Fruit fly (Drosophila melanogaster) whole organism: ENCODE results near the gene Naxd.

ENCODE experiments used
- CG8478 ChIP-seq: fragments of >200 bp; optimal IDR thresholded peaks from 2 replicates; lab custom pipeline; 2018; ENCODE audit warnings: inconsistent platforms
- Dll ChIP-seq: fragments of >200 bp; optimal IDR thresholded peaks from 2 replicates; lab custom pipeline; 2017
- EcR ChIP-seq, 2 experiments: fragments of >200 bp; optimal IDR thresholded peaks; 2 replicates each; lab custom pipeline; 2017; ENCODE audit warnings: missing biosample characterization in 2 of 2, missing genetic modification characterization in 2 of 2, missing genetic modification reagents in 2 of 2
- pan ChIP-seq: fragments of >200 bp; optimal IDR thresholded peaks from 2 replicates; lab custom pipeline; 2017
- psq ChIP-seq: fragments of >200 bp; optimal IDR thresholded peaks from 2 replicates; lab custom pipeline; 2017
- usp ChIP-seq: fragments of >200 bp; optimal IDR thresholded peaks from 2 replicates; lab custom pipeline; 2017; ENCODE audit warnings: missing biosample characterization, missing genetic modification characterization, mixed read lengths

Gene Naxd

dm6 chr3L:19079067-19079466 is 18.4 kb downstream of the Naxd start:
- TF ChIP-seq usp (GFP tag; lab: Kevin White, UChicago) (no peak), EcR (GFP tag; optimal IDR thresholded peaks at IDR 0.05; lab: Kevin White, UChicago) (no peak), Dll (lab: Kevin White, UChicago) (no peak), psq (no peak), pan (lab: Kevin White, UChicago) (no peak), CG8478 (no peak)

DNA sequence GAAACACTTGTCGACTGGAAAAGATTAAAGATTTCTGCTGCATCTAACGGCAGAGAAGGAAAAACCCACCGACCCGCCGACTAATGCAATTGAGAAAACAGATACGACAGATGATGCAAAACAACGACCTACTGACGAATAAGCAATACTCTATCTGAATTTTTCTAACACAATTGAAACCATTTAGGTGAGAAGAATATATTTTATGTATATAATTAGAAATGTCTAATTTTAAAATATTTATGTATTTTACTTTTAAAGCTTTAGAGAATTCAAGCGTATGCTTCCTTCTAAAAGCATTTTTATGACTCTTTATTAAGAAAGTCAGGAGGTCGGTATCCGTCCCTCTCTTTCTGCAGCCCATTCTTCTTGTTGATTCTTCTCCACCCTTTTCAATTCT is 19.1 kb downstream of the Naxd start:
- TF ChIP-seq CG8478 (no peak), psq (no peak), pan (lab: Kevin White, UChicago) (no peak), usp (GFP tag; lab: Kevin White, UChicago) (no peak), Dll (lab: Kevin White, UChicago) (no peak), EcR (GFP tag; optimal IDR thresholded peaks at IDR 0.05; lab: Kevin White, UChicago) (no peak)

- TF ChIP-seq Dll (lab: Kevin White, UChicago) = no peak
- no peak for TF ChIP-seq usp (GFP tag; lab: Kevin White, UChicago)
Measured at dm6 chr3L:19075976-19076375, 21.5 kb downstream of the Naxd start.

DNA sequence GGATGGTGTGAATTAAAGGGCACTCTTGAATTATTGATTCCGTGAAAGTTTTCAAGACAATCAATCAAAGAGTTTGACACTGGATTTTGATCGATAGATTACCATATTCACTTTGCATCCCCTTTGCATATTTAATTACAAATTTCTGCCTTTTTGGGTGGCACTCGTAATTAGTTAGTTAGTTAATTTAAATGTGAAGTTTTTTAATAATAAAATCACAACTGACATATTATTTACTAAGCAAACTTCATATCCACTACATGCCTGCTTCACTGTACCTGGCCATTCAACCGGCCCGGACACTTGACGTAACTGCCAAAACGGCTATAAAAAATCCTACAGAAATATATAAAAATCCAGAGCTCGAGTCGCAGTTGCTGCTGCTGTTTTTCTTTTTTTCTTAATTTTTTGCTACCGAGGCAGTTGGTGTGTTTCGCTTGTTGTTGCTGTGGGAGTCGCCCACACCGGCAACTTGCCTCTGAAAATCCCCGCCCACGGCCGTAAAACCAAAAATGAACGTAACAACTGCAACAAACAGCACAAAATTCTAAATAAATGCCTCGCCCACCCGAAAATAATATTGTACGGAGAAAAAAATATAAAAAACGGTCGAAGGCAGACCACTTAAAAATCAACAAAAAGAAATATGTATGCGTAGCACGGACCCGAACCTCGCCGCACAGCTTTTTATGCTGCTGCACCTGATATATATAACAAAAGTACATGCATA is 22.7 kb downstream of the Naxd start:
- no peak for TF ChIP-seq CG8478

dm6 chr3L:19073909-19074239 is 23.6 kb downstream of the Naxd start:
- TF ChIP-seq Dll (lab: Kevin White, UChicago) (no peak), pan (lab: Kevin White, UChicago) (no peak), CG8478 (no peak), EcR (GFP tag; optimal IDR thresholded peaks at IDR 0.05; lab: Kevin White, UChicago) (no peak), psq (no peak), usp (GFP tag; lab: Kevin White, UChicago) (no peak)

DNA sequence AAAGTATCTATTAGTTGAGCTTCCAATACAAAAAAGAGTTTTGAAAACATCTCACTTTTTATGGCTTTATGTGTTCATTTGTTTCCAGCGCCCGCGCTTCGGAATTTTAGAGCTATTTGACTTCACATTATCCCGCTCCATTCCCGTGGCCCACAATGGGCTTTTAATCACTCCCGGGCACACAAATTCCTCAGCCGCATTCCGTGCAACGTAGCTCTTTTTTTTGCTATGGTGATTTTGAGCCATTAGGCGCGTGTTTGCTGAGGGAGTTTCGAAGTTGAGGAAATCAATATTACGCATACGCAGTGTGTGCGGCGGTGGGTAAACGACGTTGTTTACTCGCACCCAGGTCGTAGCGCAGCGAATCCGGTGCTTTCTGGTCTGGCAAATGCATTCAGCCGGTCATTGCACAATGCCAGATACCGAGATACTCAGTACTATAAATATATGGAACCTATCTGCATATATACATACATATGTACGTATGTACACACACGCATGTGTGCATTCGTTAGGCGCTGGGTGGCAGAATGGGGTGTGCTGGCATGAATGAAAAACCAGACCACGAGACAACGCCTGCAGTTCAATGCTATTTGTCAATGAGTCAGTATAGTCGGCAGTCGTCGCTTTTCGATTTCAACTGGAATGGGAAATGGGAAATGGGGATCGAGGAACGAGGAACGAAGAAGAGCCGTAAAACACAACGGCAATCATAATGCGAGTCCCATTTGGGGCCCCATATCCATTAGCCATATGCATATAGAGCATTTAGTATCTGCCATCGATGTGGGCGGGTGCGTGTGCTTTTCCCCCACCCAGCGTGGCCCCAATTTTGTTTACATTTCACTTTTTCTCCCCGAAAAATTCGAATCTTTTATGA is 24.2 kb downstream of the Naxd start:
- TF ChIP-seq pan (lab: Kevin White, UChicago) = no peak
- no peak for TF ChIP-seq usp (GFP tag; lab: Kevin White, UChicago)
- TF ChIP-seq EcR (GFP tag; optimal IDR thresholded peaks at IDR 0.05; lab: Kevin White, UChicago) = no peak
- no peak for TF ChIP-seq psq

DNA sequence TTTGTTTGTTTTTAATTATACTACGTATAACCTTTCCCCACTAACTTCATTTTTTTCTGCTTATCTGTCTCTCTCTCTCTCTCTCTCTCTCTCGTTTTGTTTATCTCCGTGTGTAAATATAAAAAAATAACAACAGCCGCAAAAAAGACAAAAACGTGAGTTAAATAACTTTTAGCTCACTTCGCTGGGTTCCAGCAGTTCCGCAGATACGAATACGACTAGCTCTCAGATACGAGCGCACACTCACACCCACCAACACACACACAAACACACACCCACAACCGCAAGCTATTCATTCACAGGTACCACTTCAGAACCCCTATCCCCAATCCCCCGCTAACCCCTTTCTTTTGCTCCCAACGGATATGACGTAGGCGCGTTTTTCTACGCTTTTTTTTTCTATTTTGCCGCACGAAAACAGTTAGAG is 25.3 kb downstream of the Naxd start:
- no peak for TF ChIP-seq CG8478

DNA sequence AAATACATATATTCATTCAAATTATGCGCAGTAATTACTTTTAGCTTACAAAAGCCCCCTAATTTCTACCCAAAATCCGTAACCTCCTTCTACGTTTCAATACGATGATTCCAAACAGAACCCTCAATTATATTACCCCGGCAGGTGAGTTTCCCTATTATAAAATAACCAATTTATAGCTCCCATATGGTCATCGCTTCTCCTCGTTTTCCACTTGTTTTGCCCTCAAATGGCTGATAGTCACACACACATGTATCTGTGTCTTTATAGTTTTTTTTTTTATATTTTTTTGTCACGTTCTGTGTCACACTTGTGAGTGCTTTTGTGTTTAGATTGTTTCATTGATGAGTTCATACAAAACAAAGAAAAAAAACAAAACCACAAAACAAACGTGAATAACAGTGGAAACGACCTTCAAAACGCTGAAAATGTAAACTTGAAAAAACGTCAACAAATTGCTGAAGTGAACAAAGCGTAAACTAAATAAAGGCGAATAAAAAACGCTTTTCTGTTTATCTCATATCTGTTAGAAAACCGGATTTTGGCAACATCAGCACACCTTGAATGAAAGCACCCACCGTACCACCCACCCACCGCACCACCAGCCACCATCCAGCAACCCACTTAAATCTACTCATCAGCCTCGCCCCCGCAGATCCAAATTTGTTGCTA is 26.2 kb downstream of the Naxd start:
- TF ChIP-seq usp (GFP tag; lab: Kevin White, UChicago) = no peak
- TF ChIP-seq Dll (lab: Kevin White, UChicago) = no peak
- no peak for TF ChIP-seq CG8478
- no peak for TF ChIP-seq pan (lab: Kevin White, UChicago)

DNA sequence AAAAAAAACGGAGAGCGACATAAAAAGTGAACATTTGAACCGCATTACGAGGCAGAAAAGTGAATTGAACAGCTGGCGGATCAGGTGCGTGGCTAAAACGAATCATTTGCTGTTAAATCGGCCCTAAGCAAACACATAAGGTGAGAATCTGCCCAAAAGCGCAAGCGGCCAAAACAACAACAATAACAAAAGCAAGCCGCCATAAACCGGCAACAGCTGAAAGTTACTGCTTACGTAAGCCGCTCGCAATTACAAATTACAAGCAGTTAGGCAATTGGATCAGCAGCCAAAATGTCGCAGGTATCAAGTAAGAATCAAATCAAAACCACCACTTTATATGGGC is 34.1 kb downstream of the Naxd start:
- no peak for TF ChIP-seq Dll (lab: Kevin White, UChicago)

dm6 chr3L:19062472-19063409 is 34.8 kb downstream of the Naxd start, which contains the start of the genes Ugt316A1 and Sfxn2:
Ugt316A1 (minus strand) TSS chr3L:19062816.
Sfxn2 (plus strand) TSS chr3L:19063165.
- no peak for TF ChIP-seq CG8478

DNA sequence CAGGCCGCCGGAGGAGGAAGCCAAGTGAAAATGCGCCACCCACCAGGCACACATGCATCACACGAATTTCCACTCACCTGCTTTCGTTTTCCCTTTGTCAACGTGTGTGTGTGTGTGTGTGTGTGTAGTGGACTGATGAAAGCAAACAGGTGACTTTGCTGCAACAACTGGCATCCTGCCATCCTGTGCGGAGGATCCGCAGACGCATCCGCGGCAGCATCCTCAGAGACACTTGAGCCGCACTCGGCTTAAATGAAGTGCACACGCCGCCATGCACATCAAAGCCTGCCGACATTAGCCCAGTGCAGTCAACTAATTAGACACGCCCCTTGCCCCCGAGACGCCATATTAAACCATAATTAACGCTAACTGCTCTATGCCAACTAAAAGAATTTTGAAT is 38.7 kb downstream of the Naxd start:
- TF ChIP-seq EcR (GFP tag; optimal IDR thresholded peaks at IDR 0.05; lab: Kevin White, UChicago) (no peak), CG8478 (no peak), Dll (lab: Kevin White, UChicago) (no peak), usp (GFP tag; lab: Kevin White, UChicago) (no peak), pan (lab: Kevin White, UChicago) (no peak), psq (no peak)

dm6 chr3L:19056857-19057324 is 40.6 kb downstream of the Naxd start:
- TF ChIP-seq CG8478 (no peak), psq (no peak), Dll (lab: Kevin White, UChicago) (no peak), pan (lab: Kevin White, UChicago) (no peak), EcR (GFP tag; optimal IDR thresholded peaks at IDR 0.05; lab: Kevin White, UChicago) (no peak), usp (GFP tag; lab: Kevin White, UChicago) (no peak)
